Worm (Caenorhabditis elegans): ENCODE data around the gene str-205.
A peak's percentile ranks its signal among the peaks of the same experiment; 100 is the strongest.

Gene str-205

ce11 chrV:4972943-4973342 lies 43.2 kb upstream of the str-205 start, which contains the start of gene srsx-9:
TSS of gene srsx-9 (minus strand) at chrV:4973043.
- TF ChIP-seq nhr-76 (tag; optimal IDR thresholded peaks at IDR 0.05) (no peak), mls-2 (tag; optimal IDR thresholded peaks at IDR 0.05) (no peak), hlh-1 (tag; optimal IDR thresholded peaks at IDR 0.05) (no peak)

- no peak for TF ChIP-seq lin-13 (tag; optimal IDR thresholded peaks at IDR 0.05)
- no peak for TF ChIP-seq hlh-1 (tag; optimal IDR thresholded peaks at IDR 0.05)
- no peak for TF ChIP-seq elt-3 (tag; optimal IDR thresholded peaks at IDR 0.05)
- no peak for TF ChIP-seq mab-5 (tag; optimal IDR thresholded peaks at IDR 0.05)
- no peak for TF ChIP-seq flh-1 (GFP tag; optimal IDR thresholded peaks at IDR 0.05)
- no peak for TF ChIP-seq zip-8 (tag; optimal IDR thresholded peaks at IDR 0.05)
- TF ChIP-seq ceh-83 (GFP tag; optimal IDR thresholded peaks at IDR 0.05), result no peak
- TF ChIP-seq ztf-11 (tag; optimal IDR thresholded peaks at IDR 0.05), result no peak
- TF ChIP-seq blmp-1 (tag; optimal IDR thresholded peaks at IDR 0.05), result no peak
- TF ChIP-seq nhr-2 (tag; optimal IDR thresholded peaks at IDR 0.05), result no peak
- no peak for TF ChIP-seq nhr-28 (tag; optimal IDR thresholded peaks at IDR 0.05)
- TF ChIP-seq lin-32 (GFP tag; optimal IDR thresholded peaks at IDR 0.05), result no peak
- no peak for TF ChIP-seq tbx-8 (GFP tag; optimal IDR thresholded peaks at IDR 0.05)
- no peak for TF ChIP-seq ceh-43 (GFP tag; optimal IDR thresholded peaks at IDR 0.05)
- TF ChIP-seq snpc-4 (tag; optimal IDR thresholded peaks at IDR 0.05), result no peak
- TF ChIP-seq cnd-1 (tag; optimal IDR thresholded peaks at IDR 0.05), result no peak
- TF ChIP-seq drap-1 (GFP tag; optimal IDR thresholded peaks at IDR 0.05), result no peak
- TF ChIP-seq pha-4 (tag; optimal IDR thresholded peaks at IDR 0.05), result no peak
- no peak for TF ChIP-seq unc-39 (tag; optimal IDR thresholded peaks at IDR 0.05)
Measured at ce11 chrV:4969503-4969902, 39.8 kb upstream of the str-205 start.

- TF ChIP-seq sptf-1 (tag; optimal IDR thresholded peaks at IDR 0.05) (no peak), M03D4.4 (tag; optimal IDR thresholded peaks at IDR 0.05) (no peak), unc-120 (tag; optimal IDR thresholded peaks at IDR 0.05; ENCODE audit: poor library complexity, severe bottlenecking) (no peak), mls-2 (tag; optimal IDR thresholded peaks at IDR 0.05) (no peak), pha-4 (tag; optimal IDR thresholded peaks at IDR 0.05) (no peak), unc-62 (GFP tag; optimal IDR thresholded peaks at IDR 0.05) (no peak), nhr-237 (tag; optimal IDR thresholded peaks at IDR 0.05) (no peak), nhr-2 (tag; optimal IDR thresholded peaks at IDR 0.05) (peak; percentile 47), ceh-43 (GFP tag; optimal IDR thresholded peaks at IDR 0.05) (no peak), mab-5 (tag; optimal IDR thresholded peaks at IDR 0.05) (no peak), cnd-1 (tag; optimal IDR thresholded peaks at IDR 0.05) (no peak), lsy-2 (tag; optimal IDR thresholded peaks at IDR 0.05) (no peak), tbx-8 (GFP tag; optimal IDR thresholded peaks at IDR 0.05) (no peak), drap-1 (GFP tag; optimal IDR thresholded peaks at IDR 0.05) (no peak), lin-13 (tag; optimal IDR thresholded peaks at IDR 0.05) (no peak), elt-1 (tag; optimal IDR thresholded peaks at IDR 0.05; ENCODE audit: borderline replicate concordance, insufficient read depth) (peak; percentile 97), zip-8 (tag; optimal IDR thresholded peaks at IDR 0.05) (no peak), lin-32 (GFP tag; optimal IDR thresholded peaks at IDR 0.05) (peak; percentile 45), ham-2 (GFP tag; optimal IDR thresholded peaks at IDR 0.05) (no peak), nhr-28 (tag; optimal IDR thresholded peaks at IDR 0.05) (no peak), nhr-12 (tag; optimal IDR thresholded peaks at IDR 0.05) (no peak), hlh-1 (tag; optimal IDR thresholded peaks at IDR 0.05) (peak; percentile 39), bed-3 (GFP tag; optimal IDR thresholded peaks at IDR 0.05) (no peak), elt-3 (tag; optimal IDR thresholded peaks at IDR 0.05) (no peak), unc-39 (tag; optimal IDR thresholded peaks at IDR 0.05) (no peak), ces-1 (GFP tag; optimal IDR thresholded peaks at IDR 0.05) (no peak)
Measured at ce11 chrV:4968775-4969174, 39.0 kb upstream of the str-205 start.

- TF ChIP-seq ceh-43 (GFP tag; optimal IDR thresholded peaks at IDR 0.05) (peak; percentile 71), bed-3 (GFP tag; optimal IDR thresholded peaks at IDR 0.05) (no peak), nhr-2 (tag; optimal IDR thresholded peaks at IDR 0.05) (peak; percentile 52), sptf-1 (tag; optimal IDR thresholded peaks at IDR 0.05) (peak; percentile 38), mep-1 (tag; optimal IDR thresholded peaks at IDR 0.05) (no peak), ces-1 (GFP tag; optimal IDR thresholded peaks at IDR 0.05) (peak; percentile 96), mls-2 (tag; optimal IDR thresholded peaks at IDR 0.05) (peak; percentile 57), unc-120 (tag; optimal IDR thresholded peaks at IDR 0.05; ENCODE audit: poor library complexity, severe bottlenecking) (peak; percentile 9), lin-32 (GFP tag; optimal IDR thresholded peaks at IDR 0.05) (no peak), unc-62 (GFP tag; optimal IDR thresholded peaks at IDR 0.05) (peak; percentile 20), cnd-1 (tag; optimal IDR thresholded peaks at IDR 0.05) (peak; percentile 28), unc-39 (tag; optimal IDR thresholded peaks at IDR 0.05) (peak; percentile 66), ham-2 (GFP tag; optimal IDR thresholded peaks at IDR 0.05) (no peak)
Measured at ce11 chrV:4967238-4967637, 37.5 kb upstream of the str-205 start.
